Worm (Caenorhabditis elegans): ENCODE data around the gene Y19D2B.1.

DNA sequence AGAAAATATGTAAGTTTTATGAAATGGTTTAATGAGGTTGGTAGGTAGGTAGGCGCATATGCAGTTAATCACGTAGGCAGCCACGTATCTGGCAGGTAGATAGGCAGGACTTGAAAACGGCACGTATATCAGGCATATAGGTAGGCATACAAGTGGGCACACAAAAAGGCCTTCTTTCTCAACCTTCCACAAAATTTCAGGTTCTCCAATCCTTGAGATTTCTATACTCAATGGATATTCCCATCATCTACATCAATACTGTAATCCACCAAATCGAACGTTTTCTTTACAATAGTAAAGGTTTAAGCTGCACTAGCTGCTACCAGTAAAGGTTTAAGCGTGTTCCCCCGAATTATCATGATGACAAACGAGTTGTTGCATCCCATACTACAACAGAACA is 9.5 kb upstream of the Y19D2B.1 start:
- TF ChIP-seq drap-1 (GFP tag; optimal IDR thresholded peaks at IDR 0.05) (no peak), blmp-1 (tag; optimal IDR thresholded peaks at IDR 0.05) (no peak), tbx-8 (GFP tag; optimal IDR thresholded peaks at IDR 0.05) (no peak), sptf-1 (tag; optimal IDR thresholded peaks at IDR 0.05) (no peak), nhr-12 (tag; optimal IDR thresholded peaks at IDR 0.05) (no peak), lsy-2 (tag; optimal IDR thresholded peaks at IDR 0.05) (no peak), nhr-28 (tag; optimal IDR thresholded peaks at IDR 0.05) (no peak), elt-3 (tag; optimal IDR thresholded peaks at IDR 0.05) (no peak), unc-39 (tag; optimal IDR thresholded peaks at IDR 0.05) (no peak), elt-1 (tag; optimal IDR thresholded peaks at IDR 0.05; ENCODE audit: borderline replicate concordance, insufficient read depth) (no peak), snpc-4 (tag; optimal IDR thresholded peaks at IDR 0.05) (no peak), nhr-76 (tag; optimal IDR thresholded peaks at IDR 0.05) (no peak), lin-13 (tag; optimal IDR thresholded peaks at IDR 0.05) (no peak)
